Worm (Caenorhabditis elegans) whole organism, late embryonic: ENCODE data around the gene C45B11.5.

ENCODE experiments used
- C08G9.2 ChIP-seq: sonication (generic microtip); optimal IDR thresholded peaks from 2 replicates; lab custom pipeline; 2016; ENCODE audit warnings: mild to moderate bottlenecking, missing genetic modification characterization, moderate library complexity, missing compliant biosample characterization
- ama-1 ChIP-seq: fragments of 150-350 bp; optimal IDR thresholded peaks from 2 replicates; lab custom pipeline; 2014
- ceh-22 ChIP-seq: sonication (generic microtip); optimal IDR thresholded peaks from 2 replicates; lab custom pipeline; 2017; ENCODE audit warnings: missing biosample characterization, missing genetic modification characterization
- hlh-13 ChIP-seq: fragments of 200-800 bp; sonication (Bioruptor generic); optimal IDR thresholded peaks from 2 replicates; lab custom pipeline; 2018; ENCODE audit warnings: mild to moderate bottlenecking, missing genetic modification characterization, missing compliant biosample characterization
- pag-3 ChIP-seq: sonication (generic microtip); optimal IDR thresholded peaks from 2 replicates; lab custom pipeline; 2016; ENCODE audit warnings: missing compliant biosample characterization, missing genetic modification characterization, borderline replicate concordance
- pax-1 ChIP-seq: fragments of 150-350 bp; optimal IDR thresholded peaks from 2 replicates; lab custom pipeline; 2014; ENCODE audit warnings: missing biosample characterization, missing genetic modification characterization
- pha-4 ChIP-seq: fragments of 150-350 bp; optimal IDR thresholded peaks from 2 replicates; lab custom pipeline; 2018; ENCODE audit warnings: missing biosample characterization, missing genetic modification reagents, missing genetic modification characterization
- ref-2 ChIP-seq: sonication (generic microtip); optimal IDR thresholded peaks from 2 replicates; lab custom pipeline; 2016; ENCODE audit warnings: missing genetic modification characterization, missing compliant biosample characterization
- sdc-2 ChIP-seq: sonication (generic microtip); optimal IDR thresholded peaks from 2 replicates; lab custom pipeline; 2016; ENCODE audit warnings: missing genotype, missing genetic modification characterization, missing compliant biosample characterization
- tbx-2 ChIP-seq: sonication (generic microtip); optimal IDR thresholded peaks from 2 replicates; lab custom pipeline; 2016; ENCODE audit warnings: missing genetic modification characterization, missing compliant biosample characterization

ce11 chrV:11053827-11054226 is 12.2 kb downstream of the C45B11.5 start, which contains the start of gene T04C12.7:
- no peak for TF ChIP-seq ama-1 (lab: Kevin White, UChicago)
- no peak for TF ChIP-seq pax-1 (tag; lab: Kevin White, UChicago)
- TF ChIP-seq pha-4: no peak
- TF ChIP-seq C08G9.2 (tag; lab: Kevin White, UChicago): no peak
- no peak for TF ChIP-seq ceh-22 (tag; lab: Kevin White, UChicago)
- no peak for TF ChIP-seq tbx-2 (tag; lab: Kevin White, UChicago)
- no peak for TF ChIP-seq pag-3 (tag; lab: Kevin White, UChicago)
- no peak for TF ChIP-seq ref-2 (tag; lab: Kevin White, UChicago)
- no peak for TF ChIP-seq sdc-2 (tag; lab: Kevin White, UChicago)
- no peak for TF ChIP-seq hlh-13
